Worm (Caenorhabditis elegans): Measurements from ENCODE around the gene ZC84.1.
A peak's percentile ranks its signal among the peaks of the same experiment; 100 is the strongest.

ZC84.1 gene

ce11 chrIII:9172702-9173101, 33.4 kb downstream of the ZC84.1 start, which contains the start of gene ina-1:
Gene ina-1, minus strand, starts transcription at chrIII:9172802.
- TF ChIP-seq vab-15 (tag; optimal IDR thresholded peaks at IDR 0.05) (no peak), hlh-17 (GFP tag; optimal IDR thresholded peaks at IDR 0.05; ENCODE audit: borderline replicate concordance) (no peak), nhr-71 (tag; optimal IDR thresholded peaks at IDR 0.05) (no peak), mab-9 (GFP tag; IDR thresholded peaks at IDR 0.05) (no peak), isw-1 (GFP tag; IDR thresholded peaks at IDR 0.05) (no peak), elt-3 (tag; optimal IDR thresholded peaks at IDR 0.05) (no peak), nhr-11 (tag; optimal IDR thresholded peaks at IDR 0.05) (no peak), zag-1 (tag; optimal IDR thresholded peaks at IDR 0.05) (no peak), unc-98 (GFP tag; IDR thresholded peaks at IDR 0.05) (no peak)

ce11 chrIII:9162634-9163118, 43.4 kb downstream of the ZC84.1 start, which contains the start of gene dgk-3:
Gene dgk-3, plus strand, starts transcription at chrIII:9163068.
- TF ChIP-seq sox-4 (tag; optimal IDR thresholded peaks at IDR 0.05) = peak; percentile 38
- TF ChIP-seq hpl-2 (GFP tag; optimal IDR thresholded peaks at IDR 0.05) = no peak
- no peak for TF ChIP-seq fkh-10 (GFP tag; optimal IDR thresholded peaks at IDR 0.05)
- no peak for TF ChIP-seq C16A3.4 (tag; optimal IDR thresholded peaks at IDR 0.05)
- no peak for TF ChIP-seq zag-1 (tag; optimal IDR thresholded peaks at IDR 0.05)
- TF ChIP-seq C34B4.2 (tag; optimal IDR thresholded peaks at IDR 0.05) = no peak
- TF ChIP-seq Y116A8C.19 (tag; optimal IDR thresholded peaks at IDR 0.05; ENCODE audit: borderline replicate concordance) = no peak
- no peak for TF ChIP-seq zip-4 (GFP tag; optimal IDR thresholded peaks at IDR 0.05)
- TF ChIP-seq lsy-2 (tag; optimal IDR thresholded peaks at IDR 0.05) = no peak
- no peak for TF ChIP-seq mab-9 (GFP tag; IDR thresholded peaks at IDR 0.05)
- no peak for TF ChIP-seq ceh-90 (tag; optimal IDR thresholded peaks at IDR 0.05)
- no peak for TF ChIP-seq F16B12.6 (tag; optimal IDR thresholded peaks at IDR 0.05)
- no peak for TF ChIP-seq unc-130 (tag; optimal IDR thresholded peaks at IDR 0.05)
- TF ChIP-seq ets-5 (GFP tag; IDR thresholded peaks at IDR 0.05) = no peak
- no peak for TF ChIP-seq lin-39 (tag; optimal IDR thresholded peaks at IDR 0.05)
- TF ChIP-seq nhr-85 (tag) = no peak
- TF ChIP-seq fkh-8 (tag; optimal IDR thresholded peaks at IDR 0.05) = peak; percentile 44
- TF ChIP-seq pax-3 (tag; optimal IDR thresholded peaks at IDR 0.05) = peak; percentile 58
- no peak for TF ChIP-seq ceh-82 (tag; optimal IDR thresholded peaks at IDR 0.05)
- no peak for TF ChIP-seq efl-1 (optimal IDR thresholded peaks at IDR 0.05)
- peak in 1 of 2 experiments; percentile 69 for TF ChIP-seq efl-1 (GFP tag; optimal IDR thresholded peaks at IDR 0.05 in 1 of 2)
- TF ChIP-seq grh-1 (GFP tag; IDR thresholded peaks at IDR 0.05) = no peak
- no peak for TF ChIP-seq lin-35 (GFP tag; optimal IDR thresholded peaks at IDR 0.05)
- TF ChIP-seq swsn-7 (tag; optimal IDR thresholded peaks at IDR 0.05) = no peak
- TF ChIP-seq dsc-1 (tag; optimal IDR thresholded peaks at IDR 0.05) = peak; percentile 83
- TF ChIP-seq nhr-76 (tag; optimal IDR thresholded peaks at IDR 0.05) = no peak
- TF ChIP-seq ceh-63 (GFP tag; optimal IDR thresholded peaks at IDR 0.05) = no peak
- no peak for TF ChIP-seq vab-15 (tag; optimal IDR thresholded peaks at IDR 0.05)

- TF ChIP-seq grh-1 (GFP tag; IDR thresholded peaks at IDR 0.05) (no peak), ceh-88 (GFP tag; IDR thresholded peaks at IDR 0.05) (no peak), blmp-1 (tag; optimal IDR thresholded peaks at IDR 0.05) (peak; percentile 35)
These were observed 44.5 kb downstream of the ZC84.1 start, which contains the start of gene ptr-9 for ce11 chrIII:9161553-9161952. Gene ptr-9, minus strand, starts transcription at chrIII:9161653.

DNA sequence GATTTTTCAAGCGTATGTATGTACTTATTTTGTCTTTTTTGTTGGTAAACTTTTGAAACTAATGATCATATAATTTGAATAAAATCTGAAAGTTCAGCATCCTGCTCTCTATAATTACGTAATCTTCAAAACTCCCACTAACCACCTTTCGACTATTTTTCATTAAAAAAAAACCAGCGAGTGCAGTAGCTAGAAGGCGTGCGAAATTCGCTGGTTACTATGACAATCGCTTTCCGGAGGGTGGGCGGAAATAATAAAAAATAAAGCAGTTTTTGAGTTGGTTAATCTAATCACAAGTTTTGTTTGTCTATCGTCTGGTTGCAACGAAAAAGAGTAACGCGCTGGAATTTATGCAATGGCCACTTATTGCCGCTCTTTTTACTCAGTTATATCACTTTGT, 51.3 kb downstream of the ZC84.1 start, which contains the start of gene irld-34:
Gene irld-34 (plus strand): TSS at position 301 of the 400 bp plus-strand sequence.
- TF ChIP-seq fkh-8 (tag; optimal IDR thresholded peaks at IDR 0.05) = peak; percentile 50
- no peak for TF ChIP-seq C04F5.9 (tag; optimal IDR thresholded peaks at IDR 0.05)

All from whole organism, L1 larva.